Worm (Caenorhabditis elegans): Measurements from ENCODE around the gene R07E5.11.

ce11 chrIII:4384487-4384886 lies 30.5 kb downstream of the R07E5.11 start, which contains the start of gene pals-28:
- TF ChIP-seq unc-39 (tag; optimal IDR thresholded peaks at IDR 0.05), result no peak
- TF ChIP-seq fos-1 (tag; optimal IDR thresholded peaks at IDR 0.05), result no peak
- no peak for TF ChIP-seq R02D3.7 (tag; optimal IDR thresholded peaks at IDR 0.05)
- no peak for TF ChIP-seq nhr-12 (tag; optimal IDR thresholded peaks at IDR 0.05)
- no peak for TF ChIP-seq snpc-4 (tag; optimal IDR thresholded peaks at IDR 0.05)
- no peak for TF ChIP-seq jun-1 (tag; optimal IDR thresholded peaks at IDR 0.05)
